Fruit fly (Drosophila melanogaster): Measurements from ENCODE around the gene btsz.

Gene btsz

DNA sequence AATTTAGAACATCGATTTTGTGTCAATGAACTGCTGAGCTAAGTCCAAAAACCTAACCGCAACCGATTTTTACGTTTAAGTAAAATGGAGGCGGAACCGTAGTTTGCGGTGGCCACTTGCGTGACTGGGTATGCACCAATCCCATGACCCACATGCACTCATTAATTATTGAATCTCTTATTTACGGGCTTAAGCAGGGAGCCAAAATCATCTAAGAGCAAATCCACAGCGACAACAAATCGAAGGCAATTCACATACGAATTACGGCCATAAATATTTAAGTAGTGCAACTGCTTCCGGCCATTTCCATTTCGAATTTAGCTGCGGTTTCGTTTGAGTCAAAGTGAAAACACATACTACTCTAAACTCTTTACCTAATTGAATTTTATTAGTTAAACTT, 10.5 kb downstream of the btsz start:
- TF ChIP-seq svp (GFP tag) (no peak), CG6163 (GFP tag; IDR thresholded peaks at IDR 0.05) (no peak), CG11762 (GFP tag; optimal IDR thresholded peaks at IDR 0.05; ENCODE audit: insufficient read depth) (no peak), CG6854 (GFP tag; optimal IDR thresholded peaks at IDR 0.05) (no peak), CG34406 (GFP tag; optimal IDR thresholded peaks at IDR 0.05) (no peak), Met (GFP tag; optimal IDR thresholded peaks at IDR 0.05) (no peak), Gug (GFP tag; IDR thresholded peaks at IDR 0.05) (no peak), Sox14 (GFP tag; optimal IDR thresholded peaks at IDR 0.05) (no peak), Smox (GFP tag; optimal IDR thresholded peaks at IDR 0.05) (no peak), pdm3 (GFP tag; optimal IDR thresholded peaks at IDR 0.05) (no peak), fd59A (GFP tag; optimal IDR thresholded peaks at IDR 0.05) (no peak), CG3919 (GFP tag; optimal IDR thresholded peaks at IDR 0.05) (no peak), Sox102F (GFP tag; optimal IDR thresholded peaks at IDR 0.05) (no peak), lz (GFP tag; optimal IDR thresholded peaks at IDR 0.05) (no peak)

DNA sequence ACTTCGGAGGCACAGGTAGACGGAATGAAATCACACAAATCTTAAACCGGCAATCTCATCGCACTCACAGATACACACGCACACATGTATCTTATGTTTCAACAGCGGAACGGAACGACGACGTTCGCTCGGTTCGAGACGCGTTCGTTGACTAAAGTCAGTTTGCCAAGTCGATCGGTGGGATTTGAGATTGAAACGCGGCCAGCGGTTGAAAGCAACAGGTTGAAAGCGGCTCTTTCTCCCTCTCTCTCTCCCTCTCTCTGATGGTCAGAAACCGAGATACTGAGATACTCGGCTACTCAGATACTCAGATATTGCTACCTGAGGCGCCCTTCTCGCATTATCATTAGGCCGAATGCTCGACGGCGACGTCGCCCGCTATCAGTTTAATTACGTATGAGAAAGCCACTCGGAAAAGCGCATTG, 21.5 kb downstream of the btsz start:
- TF ChIP-seq cyc (GFP tag; optimal IDR thresholded peaks at IDR 0.05) = no peak
- TF ChIP-seq Ets21C (GFP tag; optimal IDR thresholded peaks at IDR 0.05) = no peak
- TF ChIP-seq CG8119 (GFP tag; IDR thresholded peaks at IDR 0.05) = peak; percentile 52; the same call in 1 of the 3 replicates
- TF ChIP-seq Sox102F (GFP tag; optimal IDR thresholded peaks at IDR 0.05) = peak; percentile 79
- TF ChIP-seq CG34406 (GFP tag; optimal IDR thresholded peaks at IDR 0.05) = peak; percentile 37
- TF ChIP-seq CG7368 (GFP tag; optimal IDR thresholded peaks at IDR 0.05) = peak; percentile 42
- TF ChIP-seq CG11902 (GFP tag; optimal IDR thresholded peaks at IDR 0.05) = no peak
- no peak for TF ChIP-seq CG32006 (GFP tag; optimal IDR thresholded peaks at IDR 0.05)
- TF ChIP-seq lz (GFP tag; optimal IDR thresholded peaks at IDR 0.05) = peak; percentile 28
- TF ChIP-seq CG6854 (GFP tag; optimal IDR thresholded peaks at IDR 0.05) = peak; percentile 94
- TF ChIP-seq Gug (GFP tag; IDR thresholded peaks at IDR 0.05) = peak; percentile 17; the same call in 1 of the 2 replicates
- TF ChIP-seq Sox15 (GFP tag; optimal IDR thresholded peaks at IDR 0.05) = no peak
- peak; percentile 67 for TF ChIP-seq Sox14 (GFP tag; optimal IDR thresholded peaks at IDR 0.05)
- TF ChIP-seq acj6 (GFP tag; optimal IDR thresholded peaks at IDR 0.05) = no peak
- no peak for TF ChIP-seq salr (GFP tag; optimal IDR thresholded peaks at IDR 0.05)
- no peak for TF ChIP-seq CG10631 (GFP tag; optimal IDR thresholded peaks at IDR 0.05)
- peak; percentile 47 for TF ChIP-seq CG6276 (GFP tag; optimal IDR thresholded peaks at IDR 0.05)
- TF ChIP-seq spab (GFP tag; optimal IDR thresholded peaks at IDR 0.05) = peak; percentile 1
- TF ChIP-seq esn (GFP tag; optimal IDR thresholded peaks at IDR 0.05) = peak; percentile 71
- no peak for TF ChIP-seq Smox (GFP tag; optimal IDR thresholded peaks at IDR 0.05)
- TF ChIP-seq vri (GFP tag; optimal IDR thresholded peaks at IDR 0.05) = peak; percentile 81
- no peak for TF ChIP-seq CG3032 (tag; optimal IDR thresholded peaks at IDR 0.05)
- TF ChIP-seq CG6792 (GFP tag; optimal IDR thresholded peaks at IDR 0.05) = peak; percentile 49
- peak; percentile 12 for TF ChIP-seq Ets96B (tag; optimal IDR thresholded peaks at IDR 0.05)
- peak; percentile 79 for TF ChIP-seq CG6163 (GFP tag; IDR thresholded peaks at IDR 0.05)
- peak; percentile 74 for TF ChIP-seq CG16779 (tag; optimal IDR thresholded peaks at IDR 0.05)
- TF ChIP-seq ss (GFP tag; optimal IDR thresholded peaks at IDR 0.05) = peak; percentile 75 to 78
- peak; percentile 70; the same call in 2 of the 3 replicates for TF ChIP-seq eg (GFP tag; IDR thresholded peaks at IDR 0.05)
- peak; percentile 69 for TF ChIP-seq fkh (GFP tag; optimal IDR thresholded peaks at IDR 0.05)
- no peak; the same call in 1 of the 2 replicates for TF ChIP-seq CG15336 (GFP tag; IDR thresholded peaks at IDR 0.05)
- peak; percentile 46 for TF ChIP-seq Eip75B (GFP tag; optimal IDR thresholded peaks at IDR 0.05)
- TF ChIP-seq OdsH (GFP tag; optimal IDR thresholded peaks at IDR 0.05) = no peak
- TF ChIP-seq topi (GFP tag; optimal IDR thresholded peaks at IDR 0.05) = peak; percentile 66
- peak; percentile 27 for TF ChIP-seq CG11762 (GFP tag; optimal IDR thresholded peaks at IDR 0.05; ENCODE audit: insufficient read depth)
- no peak for TF ChIP-seq CG11294 (GFP tag; IDR thresholded peaks at IDR 0.05)
- TF ChIP-seq dsx (GFP tag; optimal IDR thresholded peaks at IDR 0.05; ENCODE audit: poor library complexity, severe bottlenecking) = peak; percentile 55
- TF ChIP-seq CG3919 (GFP tag; optimal IDR thresholded peaks at IDR 0.05) = peak; percentile 82
- TF ChIP-seq Eip78C (GFP tag) = peak; percentile 91
- TF ChIP-seq pdm3 (GFP tag; optimal IDR thresholded peaks at IDR 0.05) = peak; percentile 15
- TF ChIP-seq achi (GFP tag; optimal IDR thresholded peaks at IDR 0.05) = peak; percentile 54
- TF ChIP-seq CG4318 (GFP tag; optimal IDR thresholded peaks at IDR 0.05) = no peak
- TF ChIP-seq CG8632 (GFP tag; optimal IDR thresholded peaks at IDR 0.05) = peak; percentile 44
- no peak for TF ChIP-seq CG31627 (GFP tag; optimal IDR thresholded peaks at IDR 0.05)
- no peak for TF ChIP-seq Eip93F (GFP tag; optimal IDR thresholded peaks at IDR 0.05)
- TF ChIP-seq Lpt (GFP tag; optimal IDR thresholded peaks at IDR 0.05) = peak; percentile 56
- TF ChIP-seq CG8319 (GFP tag; optimal IDR thresholded peaks at IDR 0.05) = no peak

All from whole organism, prepupa.